Worm (Caenorhabditis elegans) whole organism, mixed stage, embryonic: ENCODE results near the gene T10B9.9.

ENCODE experiments used
- M03D4.4 ChIP-seq: sonication (generic microtip); optimal IDR thresholded peaks from 2 replicates; lab custom pipeline; 2017; ENCODE audit warnings: mild to moderate bottlenecking, missing genetic modification characterization, missing compliant biosample characterization
- bed-3 ChIP-seq: fragments of 200-800 bp; sonication (Bioruptor generic); optimal IDR thresholded peaks from 3 replicates; lab custom pipeline; 2018; ENCODE audit warnings: mild to moderate bottlenecking, missing genetic modification characterization, moderate library complexity, missing compliant biosample characterization
- blmp-1 ChIP-seq: fragments of 150-350 bp; optimal IDR thresholded peaks from 2 replicates; lab custom pipeline; 2014; ENCODE audit warnings: missing biosample characterization, missing genetic modification characterization
- ceh-39 ChIP-seq: fragments of 150-350 bp; optimal IDR thresholded peaks from 2 replicates; lab custom pipeline; 2014; ENCODE audit warnings: missing biosample characterization, missing genetic modification characterization
- ceh-43 ChIP-seq: fragments of 200-800 bp; sonication (Bioruptor generic); optimal IDR thresholded peaks from 2 replicates; lab custom pipeline; 2018; ENCODE audit warnings: mild to moderate bottlenecking, missing genetic modification characterization, moderate library complexity, missing compliant biosample characterization
- ces-1 ChIP-seq: fragments of 150-350 bp; optimal IDR thresholded peaks from 2 replicates; lab custom pipeline; 2014; ENCODE audit warnings: missing biosample characterization, missing genetic modification reagents, missing genetic modification characterization
- cnd-1 ChIP-seq: fragments of 200-800 bp; sonication (Bioruptor generic); optimal IDR thresholded peaks from 2 replicates; lab custom pipeline; 2018; ENCODE audit warnings: mild to moderate bottlenecking, missing genetic modification characterization, missing compliant biosample characterization
- drap-1 ChIP-seq: fragments of 200-800 bp; sonication (Bioruptor generic); optimal IDR thresholded peaks from 3 replicates; lab custom pipeline; 2018; ENCODE audit warnings: mild to moderate bottlenecking, missing genetic modification characterization, missing compliant biosample characterization
- elt-1 ChIP-seq: sonication (generic microtip); optimal IDR thresholded peaks from 2 replicates; lab custom pipeline; 2017; ENCODE audit warnings: missing genetic modification characterization, mild to moderate bottlenecking, missing compliant biosample characterization, antibody characterized with exemption, moderate library complexity, borderline replicate concordance; ENCODE audit not compliant: insufficient read depth
- elt-3 ChIP-seq: fragments of 150-350 bp; optimal IDR thresholded peaks from 2 replicates; lab custom pipeline; 2014; ENCODE audit warnings: missing biosample characterization, missing genetic modification characterization
- flh-1 ChIP-seq: fragments of 200-800 bp; sonication (Bioruptor generic); optimal IDR thresholded peaks from 2 replicates; lab custom pipeline; 2018; ENCODE audit warnings: mild to moderate bottlenecking, missing genetic modification characterization, moderate library complexity, missing compliant biosample characterization
- ham-2 ChIP-seq: fragments of 200-800 bp; sonication (Bioruptor generic); optimal IDR thresholded peaks from 2 replicates; lab custom pipeline; 2018; ENCODE audit warnings: mild to moderate bottlenecking, missing genetic modification characterization, missing compliant biosample characterization
- hlh-1 ChIP-seq: fragments of 150-350 bp; optimal IDR thresholded peaks from 2 replicates; lab custom pipeline; 2014; ENCODE audit warnings: missing biosample characterization, missing genetic modification reagents, missing genetic modification characterization
- lin-13 ChIP-seq: fragments of 150-350 bp; optimal IDR thresholded peaks from 2 replicates; lab custom pipeline; 2014; ENCODE audit warnings: missing biosample characterization, missing genetic modification characterization
- lin-32 ChIP-seq: fragments of 200-800 bp; sonication (Bioruptor generic); optimal IDR thresholded peaks from 2 replicates; lab custom pipeline; 2018; ENCODE audit warnings: mild to moderate bottlenecking, missing genetic modification characterization, missing compliant biosample characterization
- lsy-2 ChIP-seq: fragments of 150-350 bp; optimal IDR thresholded peaks from 2 replicates; lab custom pipeline; 2014; ENCODE audit warnings: missing biosample characterization, missing genetic modification characterization
- mep-1 ChIP-seq: fragments of 150-350 bp; optimal IDR thresholded peaks from 2 replicates; lab custom pipeline; 2017; ENCODE audit warnings: missing biosample characterization, missing genetic modification reagents, missing genetic modification characterization, inconsistent platforms
- mls-2 ChIP-seq: sonication (generic microtip); optimal IDR thresholded peaks from 2 replicates; lab custom pipeline; 2016; ENCODE audit warnings: mild to moderate bottlenecking, missing genetic modification characterization, moderate library complexity, missing compliant biosample characterization
- nhr-12 ChIP-seq: fragments of 150-350 bp; optimal IDR thresholded peaks from 2 replicates; lab custom pipeline; 2014; ENCODE audit warnings: missing biosample characterization, missing genetic modification characterization
- nhr-2 ChIP-seq: fragments of 150-350 bp; optimal IDR thresholded peaks from 2 replicates; lab custom pipeline; 2014; ENCODE audit warnings: missing biosample characterization, missing genetic modification characterization
- nhr-28 ChIP-seq: fragments of 150-350 bp; optimal IDR thresholded peaks from 2 replicates; lab custom pipeline; 2014; ENCODE audit warnings: missing biosample characterization, missing genetic modification characterization
- nhr-76 ChIP-seq: sonication (generic microtip); optimal IDR thresholded peaks from 2 replicates; lab custom pipeline; 2017; ENCODE audit warnings: missing biosample characterization, missing genetic modification characterization
- pha-4 ChIP-seq: fragments of 150-350 bp; optimal IDR thresholded peaks from 2 replicates; lab custom pipeline; 2018; ENCODE audit warnings: missing biosample characterization, missing genetic modification reagents, missing genetic modification characterization
- snpc-4 ChIP-seq: fragments of 150-350 bp; optimal IDR thresholded peaks from 2 replicates; lab custom pipeline; 2014; ENCODE audit warnings: missing biosample characterization, missing genetic modification characterization
- tbx-8 ChIP-seq: fragments of 200-800 bp; sonication (Bioruptor generic); optimal IDR thresholded peaks from 2 replicates; lab custom pipeline; 2018; ENCODE audit warnings: mild to moderate bottlenecking, missing genetic modification characterization, moderate library complexity, missing compliant biosample characterization
- unc-120 ChIP-seq: sonication (generic microtip); optimal IDR thresholded peaks from 2 replicates; lab custom pipeline; 2017; ENCODE audit warnings: missing genetic modification characterization, missing compliant biosample characterization; ENCODE audit not compliant: poor library complexity, severe bottlenecking
- unc-62 ChIP-seq: fragments of 150-350 bp; optimal IDR thresholded peaks from 2 replicates; lab custom pipeline; 2014; ENCODE audit warnings: missing biosample characterization, missing genetic modification reagents, missing genetic modification characterization
- zip-8 ChIP-seq: fragments of 150-350 bp; optimal IDR thresholded peaks from 2 replicates; lab custom pipeline; 2014; ENCODE audit warnings: missing biosample characterization, missing genetic modification characterization
- ztf-11 ChIP-seq: fragments of 150-350 bp; optimal IDR thresholded peaks from 2 replicates; lab custom pipeline; 2014; ENCODE audit warnings: missing biosample characterization, missing genetic modification characterization

The T10B9.9 gene

ce11 chrII:9775790-9776189, at the start of gene T10B9.9:
Gene T10B9.9, minus strand, starts transcription at chrII:9775890.
- no peak for TF ChIP-seq hlh-1 (tag; lab: Kevin White, UChicago)
- TF ChIP-seq zip-8 (tag; lab: Kevin White, UChicago) = peak; percentile 59

ce11 chrII:9807519-9807972, 31.9 kb upstream of the T10B9.9 start, which contains the start of gene cyp-13A8:
Gene cyp-13A8, minus strand, starts transcription at chrII:9807569.
- TF ChIP-seq ces-1 (GFP tag; lab: Kevin White, UChicago) (no peak), ceh-43 (GFP tag; lab: Kevin White, UChicago) (no peak)

- TF ChIP-seq lsy-2 (tag; lab: Kevin White, UChicago) (no peak), mep-1 (tag; lab: Kevin White, UChicago) (no peak), hlh-1 (tag; lab: Kevin White, UChicago) (no peak), unc-62 (GFP tag; lab: Kevin White, UChicago) (no peak), blmp-1 (no peak), elt-3 (no peak), nhr-2 (tag; lab: Kevin White, UChicago) (no peak), lin-13 (tag; lab: Kevin White, UChicago) (no peak), nhr-12 (tag; lab: Kevin White, UChicago) (no peak), nhr-76 (no peak), drap-1 (GFP tag; lab: Kevin White, UChicago) (no peak), lin-32 (GFP tag; lab: Kevin White, UChicago) (no peak), ztf-11 (tag; lab: Kevin White, UChicago) (no peak)
- TF ChIP-seq, all 35 proteins: peak for 0
Measured at ce11 chrII:9803320-9803719, 27.6 kb upstream of the T10B9.9 start, which contains the start of gene cyp-13A7. Gene cyp-13A7, plus strand, starts transcription at chrII:9803620.

ce11 chrII:9802642-9803041, 27.0 kb upstream of the T10B9.9 start, which contains the start of gene cyp-13A6:
Gene cyp-13A6, minus strand, starts transcription at chrII:9802821.
- TF ChIP-seq snpc-4 (no peak), unc-62 (GFP tag; lab: Kevin White, UChicago) (no peak), elt-1 (tag; lab: Kevin White, UChicago) (no peak), nhr-76 (no peak), elt-3 (no peak), pha-4 (tag; lab: Kevin White, UChicago) (no peak), flh-1 (GFP tag; lab: Kevin White, UChicago) (no peak), M03D4.4 (tag; lab: Kevin White, UChicago) (no peak), zip-8 (tag; lab: Kevin White, UChicago) (no peak), unc-120 (tag; lab: Kevin White, UChicago) (no peak), ces-1 (GFP tag; lab: Kevin White, UChicago) (no peak), ztf-11 (tag; lab: Kevin White, UChicago) (no peak), nhr-28 (tag; lab: Kevin White, UChicago) (no peak), hlh-1 (tag; lab: Kevin White, UChicago) (no peak), lin-13 (tag; lab: Kevin White, UChicago) (no peak)

- TF ChIP-seq tbx-8 (GFP tag; lab: Kevin White, UChicago) = no peak
- TF ChIP-seq nhr-76 = no peak
- no peak for TF ChIP-seq blmp-1
- TF ChIP-seq lin-32 (GFP tag; lab: Kevin White, UChicago) = no peak
- no peak for TF ChIP-seq elt-3
- TF ChIP-seq ceh-43 (GFP tag; lab: Kevin White, UChicago) = no peak
- TF ChIP-seq lsy-2 (tag; lab: Kevin White, UChicago) = no peak
- TF ChIP-seq mep-1 (tag; lab: Kevin White, UChicago) = no peak
- TF ChIP-seq elt-1 (tag; lab: Kevin White, UChicago) = no peak
- no peak for TF ChIP-seq drap-1 (GFP tag; lab: Kevin White, UChicago)
- TF ChIP-seq ces-1 (GFP tag; lab: Kevin White, UChicago) = no peak
- TF ChIP-seq lin-13 (tag; lab: Kevin White, UChicago) = no peak
- TF ChIP-seq ham-2 = no peak
- no peak for TF ChIP-seq pha-4 (tag; lab: Kevin White, UChicago)
- TF ChIP-seq ceh-39 = no peak
- TF ChIP-seq snpc-4 = no peak
- no peak for TF ChIP-seq bed-3
Measured at ce11 chrII:9800251-9800650, 24.6 kb upstream of the T10B9.9 start, which contains the start of gene cyp-13A5. Gene cyp-13A5, minus strand, starts transcription at chrII:9800362.

ce11 chrII:9797664-9798063, 22.0 kb upstream of the T10B9.9 start, which contains the start of gene cyp-13A4:
Gene cyp-13A4, minus strand, starts transcription at chrII:9797740.
- TF ChIP-seq blmp-1 (no peak), hlh-1 (tag; lab: Kevin White, UChicago) (no peak), tbx-8 (GFP tag; lab: Kevin White, UChicago) (no peak), mls-2 (tag; lab: Kevin White, UChicago) (no peak), snpc-4 (no peak), cnd-1 (tag; lab: Kevin White, UChicago) (no peak), ham-2 (no peak), ztf-11 (tag; lab: Kevin White, UChicago) (no peak), ces-1 (GFP tag; lab: Kevin White, UChicago) (no peak), lin-32 (GFP tag; lab: Kevin White, UChicago) (no peak), elt-3 (no peak)
